Fruit fly (Drosophila melanogaster): ENCODE results near the gene Eip93F.
A peak's percentile ranks its signal among the peaks of the same experiment; 100 is the strongest.

The Eip93F gene

DNA sequence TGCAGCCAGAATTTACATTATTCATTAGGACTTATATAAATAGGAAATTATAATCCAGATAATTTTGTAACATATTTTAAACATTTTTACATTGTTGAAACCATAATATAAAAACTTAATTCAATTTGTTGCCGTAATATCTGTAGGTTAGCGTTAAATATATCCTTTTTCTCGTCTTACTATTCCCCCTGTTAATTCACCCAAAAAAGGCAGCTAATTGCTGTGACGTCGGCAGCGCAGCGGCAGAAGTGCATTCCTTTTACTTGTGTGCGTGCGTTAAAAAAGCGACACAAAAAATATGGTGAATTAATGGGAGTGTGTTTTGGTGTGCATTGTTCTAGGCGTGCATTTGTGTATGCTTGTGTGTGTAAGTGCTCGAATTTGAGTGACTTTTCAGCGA, 22.6 kb downstream of the Eip93F start:
- no peak for TF ChIP-seq svp (GFP tag)
- no peak for TF ChIP-seq CG11902 (GFP tag; optimal IDR thresholded peaks at IDR 0.05)

DNA sequence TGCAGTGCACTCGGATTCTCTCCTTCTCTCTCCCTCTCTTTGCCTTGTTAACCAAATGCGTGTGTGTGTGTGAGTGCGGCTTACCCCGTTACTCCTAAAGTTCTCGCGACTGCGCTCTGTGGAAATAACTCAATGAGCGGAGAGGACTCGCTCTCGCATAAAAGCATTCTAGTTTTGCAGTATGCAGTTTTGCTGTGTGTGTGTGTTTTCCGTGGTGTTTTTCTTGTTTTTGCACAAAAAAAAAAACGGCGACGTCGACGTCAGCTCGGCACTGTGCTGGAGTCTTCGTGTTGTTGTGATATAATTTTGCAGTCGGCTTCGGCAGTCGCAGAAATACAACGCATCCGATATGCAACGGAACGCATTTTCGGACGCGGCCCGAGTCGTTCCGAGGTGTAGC, 23.2 kb downstream of the Eip93F start:
- no peak for TF ChIP-seq fkh (GFP tag; optimal IDR thresholded peaks at IDR 0.05)
- TF ChIP-seq topi (GFP tag; optimal IDR thresholded peaks at IDR 0.05), result no peak
- TF ChIP-seq net (GFP tag; optimal IDR thresholded peaks at IDR 0.05), result peak; percentile 90
- TF ChIP-seq fd85E (GFP tag; optimal IDR thresholded peaks at IDR 0.05), result peak; percentile 86
- peak; percentile 62 for TF ChIP-seq CG11762 (GFP tag; optimal IDR thresholded peaks at IDR 0.05; ENCODE audit: insufficient read depth)
- peak; percentile 98 for TF ChIP-seq ss (GFP tag; optimal IDR thresholded peaks at IDR 0.05)
- TF ChIP-seq lz (GFP tag; optimal IDR thresholded peaks at IDR 0.05), result no peak
- peak; percentile 69 for TF ChIP-seq fd59A (GFP tag; optimal IDR thresholded peaks at IDR 0.05)
- TF ChIP-seq CG6792 (GFP tag; optimal IDR thresholded peaks at IDR 0.05), result peak; percentile 34
- no peak for TF ChIP-seq CG4318 (GFP tag; optimal IDR thresholded peaks at IDR 0.05)
- peak; percentile 91 for TF ChIP-seq CG10669 (GFP tag; optimal IDR thresholded peaks at IDR 0.05)
- TF ChIP-seq Ets96B (tag; optimal IDR thresholded peaks at IDR 0.05), result peak; percentile 85
- peak; percentile 80 for TF ChIP-seq CG3919 (GFP tag; optimal IDR thresholded peaks at IDR 0.05)
- peak; percentile 84 for TF ChIP-seq Lpt (GFP tag; optimal IDR thresholded peaks at IDR 0.05)
- peak; percentile 80 to 90 for TF ChIP-seq salr (GFP tag; optimal IDR thresholded peaks at IDR 0.05)
- peak; percentile 65 for TF ChIP-seq svp (GFP tag)
- peak; percentile 14 for TF ChIP-seq CG10631 (GFP tag; optimal IDR thresholded peaks at IDR 0.05)
- peak; percentile 18 for TF ChIP-seq Hr4 (GFP tag; optimal IDR thresholded peaks at IDR 0.05)
- no peak for TF ChIP-seq CG11902 (GFP tag; optimal IDR thresholded peaks at IDR 0.05)
- TF ChIP-seq CG7368 (GFP tag; optimal IDR thresholded peaks at IDR 0.05), result peak; percentile 77
- TF ChIP-seq CG1621 (tag; optimal IDR thresholded peaks at IDR 0.05), result peak; percentile 95
- no peak for TF ChIP-seq CG11294 (GFP tag; IDR thresholded peaks at IDR 0.05)
- no peak for TF ChIP-seq Hr38 (GFP tag; optimal IDR thresholded peaks at IDR 0.05)
- peak; percentile 72 for TF ChIP-seq CG6854 (GFP tag; optimal IDR thresholded peaks at IDR 0.05)
- peak; percentile 42 for TF ChIP-seq CG8319 (GFP tag; optimal IDR thresholded peaks at IDR 0.05)
- no peak for TF ChIP-seq Smox (GFP tag; optimal IDR thresholded peaks at IDR 0.05)
- TF ChIP-seq Sox14 (GFP tag; optimal IDR thresholded peaks at IDR 0.05), result peak; percentile 76
- TF ChIP-seq vri (GFP tag; optimal IDR thresholded peaks at IDR 0.05), result peak; percentile 31
- TF ChIP-seq cyc (GFP tag; optimal IDR thresholded peaks at IDR 0.05), result no peak
- TF ChIP-seq dac (GFP tag; optimal IDR thresholded peaks at IDR 0.05), result peak; percentile 79
- TF ChIP-seq achi (GFP tag; optimal IDR thresholded peaks at IDR 0.05), result peak; percentile 80
- TF ChIP-seq acj6 (GFP tag; optimal IDR thresholded peaks at IDR 0.05), result peak; percentile 42
- TF ChIP-seq CG6163 (GFP tag; IDR thresholded peaks at IDR 0.05), result peak; percentile 96
- peak; percentile 67 for TF ChIP-seq OdsH (GFP tag; optimal IDR thresholded peaks at IDR 0.05)
- peak; percentile 92 for TF ChIP-seq CG6276 (GFP tag; optimal IDR thresholded peaks at IDR 0.05)
- TF ChIP-seq CG8119 (GFP tag; IDR thresholded peaks at IDR 0.05), result peak; percentile 94
- peak; percentile 96 for TF ChIP-seq eg (GFP tag; IDR thresholded peaks at IDR 0.05)
- peak; percentile 88 for TF ChIP-seq CG15336 (GFP tag; IDR thresholded peaks at IDR 0.05)
- peak; percentile 78 for TF ChIP-seq CG32006 (GFP tag; optimal IDR thresholded peaks at IDR 0.05)
- TF ChIP-seq Ets21C (GFP tag; optimal IDR thresholded peaks at IDR 0.05), result no peak
- peak; percentile 85 for TF ChIP-seq dsx (GFP tag; optimal IDR thresholded peaks at IDR 0.05; ENCODE audit: poor library complexity, severe bottlenecking)
- TF ChIP-seq Eip75B (GFP tag; optimal IDR thresholded peaks at IDR 0.05), result peak; percentile 70
- TF ChIP-seq Met (GFP tag; optimal IDR thresholded peaks at IDR 0.05), result peak; percentile 27
- peak; percentile 97 for TF ChIP-seq CG6808 (GFP tag; optimal IDR thresholded peaks at IDR 0.05)
- TF ChIP-seq Eip78C (GFP tag), result peak; percentile 82
- TF ChIP-seq CG8632 (GFP tag; optimal IDR thresholded peaks at IDR 0.05), result peak; percentile 70
- no peak for TF ChIP-seq CG31627 (GFP tag; optimal IDR thresholded peaks at IDR 0.05)
- peak; percentile 63 for TF ChIP-seq pdm3 (GFP tag; optimal IDR thresholded peaks at IDR 0.05)
- TF ChIP-seq Sox102F (GFP tag; optimal IDR thresholded peaks at IDR 0.05), result peak; percentile 47
- peak; percentile 32 for TF ChIP-seq esn (GFP tag; optimal IDR thresholded peaks at IDR 0.05)

All from whole organism, prepupa.